Worm (Caenorhabditis elegans) whole organism, young adult: ENCODE measurements around the gene ZC190.7.

Experiments used
- F37B4.10 ChIP-seq: fragments of 200-800 bp; sonication (Bioruptor generic); IDR thresholded peaks from 2 replicates; pipeline ENCODE4 v1.3.6; 2022; ENCODE audit warnings: missing genetic modification characterization, missing compliant biosample characterization
- F39B2.1 ChIP-seq: fragments of 200-800 bp; sonication (Bioruptor generic); IDR thresholded peaks from 2 replicates; pipeline ENCODE4 v1.3.6; 2022; ENCODE audit warnings: missing genetic modification reagents, missing genetic modification characterization, missing compliant biosample characterization
- F52B5.7 ChIP-seq: sonication (generic microtip); optimal IDR thresholded peaks from 2 replicates; lab custom pipeline; 2016; ENCODE audit warnings: mild to moderate bottlenecking, missing genetic modification characterization, missing compliant biosample characterization
- F57A8.1 ChIP-seq: fragments of 200-800 bp; sonication (Bioruptor generic); optimal IDR thresholded peaks from 2 replicates; lab custom pipeline; 2018; ENCODE audit warnings: mild to moderate bottlenecking, missing genetic modification characterization, moderate library complexity, missing compliant biosample characterization
- K12H6.12 ChIP-seq: fragments of 200-800 bp; sonication (Bioruptor generic); optimal IDR thresholded peaks from 2 replicates; lab custom pipeline; 2018; ENCODE audit warnings: mild to moderate bottlenecking, missing genetic modification characterization, missing compliant biosample characterization
- ZK185.1 ChIP-seq: sonication (generic microtip); optimal IDR thresholded peaks from 2 replicates; lab custom pipeline; 2016; ENCODE audit warnings: mild to moderate bottlenecking, missing genetic modification characterization, missing compliant biosample characterization; ENCODE audit not compliant: poor library complexity, severe bottlenecking
- akir-1 ChIP-seq: fragments of 200-800 bp; sonication (Bioruptor generic); optimal IDR thresholded peaks from 2 replicates; lab custom pipeline; 2018; ENCODE audit warnings: mild to moderate bottlenecking, missing genetic modification characterization, moderate library complexity, missing compliant biosample characterization
- ama-1 ChIP-seq, 3 experiments: fragments of 150-350 bp in 1 of 3; sonication (generic microtip) in 2 of 3; optimal IDR thresholded peaks; 2 replicates each; lab custom pipeline; 2014 to 2018; ENCODE audit warnings: missing biosample characterization in 2 of 3, missing genetic modification characterization in 2 of 3, missing genetic modification reagents in 2 of 3
- attf-3 ChIP-seq: fragments of 200-800 bp; sonication (Bioruptor generic); conservative IDR thresholded peaks from 2 replicates; pipeline ENCODE4 v1.3.6; 2022; ENCODE audit warnings: missing genetic modification reagents, missing genetic modification characterization, missing compliant biosample characterization
- cebp-1 ChIP-seq, 2 experiments: fragments of 200-800 bp in 1 of 2; sonication (Bioruptor generic) in 1 of 2; sonication (generic microtip) in 1 of 2; IDR thresholded peaks in 1 of 2; optimal IDR thresholded peaks in 1 of 2; 2 replicates each; pipeline versions ENCODE4 v1.3.6 to Lab custom; 2017 to 2022; ENCODE audit warnings: missing compliant biosample characterization in 2 of 2, missing genetic modification characterization in 2 of 2, mild to moderate bottlenecking in 1 of 2, missing genetic modification reagents in 1 of 2, moderate library complexity in 1 of 2
- ceh-91 ChIP-seq: fragments of 200-800 bp; sonication (Bioruptor generic); IDR thresholded peaks from 2 replicates; pipeline ENCODE4 v1.3.6; 2022; ENCODE audit warnings: missing genetic modification reagents, missing genetic modification characterization, missing compliant biosample characterization
- dox-1 ChIP-seq: fragments of 200-800 bp; sonication (Bioruptor generic); IDR thresholded peaks from 2 replicates; pipeline ENCODE4 v1.3.6; 2022; ENCODE audit warnings: missing genetic modification reagents, missing genetic modification characterization, missing compliant biosample characterization
- ets-4 ChIP-seq: fragments of 200-800 bp; sonication (Bioruptor generic); optimal IDR thresholded peaks from 2 replicates; lab custom pipeline; 2018; ENCODE audit warnings: mild to moderate bottlenecking, missing genetic modification characterization, missing compliant biosample characterization
- hmg-1.2 ChIP-seq: fragments of 200-800 bp; sonication (Bioruptor generic); IDR thresholded peaks from 2 replicates; pipeline ENCODE4 v1.3.6; 2022; ENCODE audit warnings: missing genetic modification reagents, missing genetic modification characterization, missing compliant biosample characterization
- hmg-20 ChIP-seq: fragments of 200-800 bp; sonication (Bioruptor generic); IDR thresholded peaks from 2 replicates; pipeline ENCODE4 v1.3.6; 2022; ENCODE audit warnings: missing genetic modification reagents, missing genetic modification characterization, missing compliant biosample characterization
- hrde-1 ChIP-seq: sonication (generic microtip); optimal IDR thresholded peaks from 2 replicates; lab custom pipeline; 2016; ENCODE audit warnings: missing genetic modification characterization, mild to moderate bottlenecking, missing compliant biosample characterization, moderate library complexity, missing genotype, missing genetic modification reagents, borderline replicate concordance
- let-526 ChIP-seq: fragments of 200-800 bp; sonication (Bioruptor generic); IDR thresholded peaks from 2 replicates; pipeline ENCODE4 v1.3.6; 2022; ENCODE audit warnings: missing genetic modification reagents, missing genetic modification characterization, missing compliant biosample characterization
- lin-35 ChIP-seq, 3 experiments: fragments of 150-350 bp in 2 of 3; sonication (generic microtip) in 1 of 3; optimal IDR thresholded peaks; 2 replicates each; lab custom pipeline; 2014 to 2018; ENCODE audit warnings: missing biosample characterization in 3 of 3, missing genetic modification characterization in 3 of 3, missing genetic modification reagents in 3 of 3
- lin-40 ChIP-seq: sonication (generic microtip); optimal IDR thresholded peaks from 2 replicates; lab custom pipeline; 2016; ENCODE audit warnings: missing genetic modification characterization, mild to moderate bottlenecking, missing compliant biosample characterization, missing genotype, missing genetic modification reagents
- lsy-27 ChIP-seq: sonication (generic microtip); optimal IDR thresholded peaks from 2 replicates; lab custom pipeline; 2017; ENCODE audit warnings: missing genetic modification characterization, mild to moderate bottlenecking, missing compliant biosample characterization, antibody characterized with exemption, missing genotype, borderline replicate concordance; ENCODE audit not compliant: insufficient read depth
- madf-6 ChIP-seq: fragments of 200-800 bp; sonication (Bioruptor generic); IDR thresholded peaks from 2 replicates; pipeline ENCODE4 v1.3.6; 2022; ENCODE audit warnings: missing genetic modification reagents, missing genetic modification characterization, missing compliant biosample characterization
- mcd-1 ChIP-seq: fragments of 200-800 bp; sonication (Bioruptor generic); IDR thresholded peaks from 2 replicates; pipeline ENCODE4 v1.3.6; 2022; ENCODE audit warnings: missing genetic modification reagents, missing genetic modification characterization, missing compliant biosample characterization
- nfyb-1 ChIP-seq: fragments of 200-800 bp; sonication (Bioruptor generic); IDR thresholded peaks from 2 replicates; pipeline ENCODE4 v1.3.6; 2022; ENCODE audit warnings: missing genetic modification reagents, missing genetic modification characterization, missing compliant biosample characterization
- nhr-179 ChIP-seq: sonication (generic microtip); optimal IDR thresholded peaks from 2 replicates; lab custom pipeline; 2016; ENCODE audit warnings: mild to moderate bottlenecking, missing genetic modification characterization, missing compliant biosample characterization
- nhr-80 ChIP-seq: sonication (generic microtip); optimal IDR thresholded peaks from 2 replicates; lab custom pipeline; 2016; ENCODE audit warnings: missing genetic modification characterization, missing compliant biosample characterization
- pbrm-1 ChIP-seq: fragments of 200-800 bp; sonication (Bioruptor generic); IDR thresholded peaks from 2 replicates; pipeline ENCODE4 v1.3.6; 2022; ENCODE audit warnings: missing genetic modification reagents, missing genetic modification characterization, missing compliant biosample characterization
- somi-1 ChIP-seq: fragments of 200-800 bp; sonication (Bioruptor generic); optimal IDR thresholded peaks from 2 replicates; lab custom pipeline; 2018; ENCODE audit warnings: mild to moderate bottlenecking, missing genetic modification characterization, missing compliant biosample characterization
- zfh-2 ChIP-seq: fragments of 200-800 bp; sonication (Bioruptor generic); conservative IDR thresholded peaks from 2 replicates; pipeline ENCODE4 v1.3.6; 2022; ENCODE audit warnings: missing genetic modification reagents, missing genetic modification characterization, missing compliant biosample characterization
- zim-3 ChIP-seq: sonication (generic microtip); optimal IDR thresholded peaks from 2 replicates; lab custom pipeline; 2017; ENCODE audit warnings: mild to moderate bottlenecking, missing genetic modification characterization, moderate library complexity, missing compliant biosample characterization
- ztf-22 ChIP-seq: fragments of 200-800 bp; sonication (Bioruptor generic); optimal IDR thresholded peaks from 2 replicates; lab custom pipeline; 2018; ENCODE audit warnings: mild to moderate bottlenecking, missing genetic modification characterization, moderate library complexity, missing compliant biosample characterization
- ztf-26 ChIP-seq: sonication (generic microtip); optimal IDR thresholded peaks from 2 replicates; lab custom pipeline; 2017; ENCODE audit warnings: missing genetic modification characterization, missing compliant biosample characterization
- ztf-28 ChIP-seq: fragments of 200-800 bp; sonication (Bioruptor generic); IDR thresholded peaks from 2 replicates; pipeline ENCODE4 v1.3.6; 2022; ENCODE audit warnings: missing genetic modification reagents, missing genetic modification characterization, missing compliant biosample characterization

Gene ZC190.7

DNA sequence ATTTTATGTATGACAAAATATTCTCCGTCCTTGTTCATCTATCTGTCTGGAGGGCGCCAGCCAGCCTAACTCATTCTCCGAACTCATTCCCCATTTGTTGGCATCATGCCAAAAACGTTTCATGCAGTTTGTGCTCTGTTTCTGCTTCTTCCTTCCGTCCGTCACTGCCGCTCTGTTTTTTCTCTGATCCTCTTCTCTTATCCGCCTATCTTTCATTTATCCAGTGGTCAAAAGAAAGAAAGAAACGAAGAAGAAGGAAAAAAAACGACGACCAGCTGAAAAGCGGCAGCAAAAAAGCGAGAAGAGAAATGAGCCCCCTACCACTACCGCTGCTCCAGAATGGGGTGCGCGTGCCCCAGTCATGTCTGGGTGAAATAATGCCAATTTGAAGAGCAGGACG, 23.6 kb downstream of the ZC190.7 start:
- TF ChIP-seq hmg-1.2 (no peak), zfh-2 (GFP tag; lab: Robert Waterston, UW) (peak; percentile 85), ama-1 (optimal IDR thresholded peaks at IDR 0.05; lab: Kevin White, UChicago) (no peak), ama-1 (GFP tag; optimal IDR thresholded peaks at IDR 0.05; lab: Kevin White, UChicago) (no peak), mcd-1 (GFP tag; lab: Robert Waterston, UW) (0 out of 2 replicates have a peak, but pooled peaks have one; percentile 12), K12H6.12 (tag; lab: Kevin White, UChicago) (peak; percentile 9), cebp-1 (GFP tag; IDR thresholded peaks at IDR 0.05; lab: Robert Waterston, UW) (no peak), cebp-1 (tag; optimal IDR thresholded peaks at IDR 0.05; lab: Kevin White, UChicago) (peak; percentile 17)

- peak; percentile 40 for TF ChIP-seq somi-1 (GFP tag; lab: Kevin White, UChicago)
- TF ChIP-seq F39B2.1 (GFP tag; lab: Robert Waterston, UW): no peak
- no peak for TF ChIP-seq ztf-28 (GFP tag; lab: Robert Waterston, UW)
- 0 out of 2 replicates have a peak, but pooled peaks have one; percentile 38 for TF ChIP-seq nfyb-1
- TF ChIP-seq lin-35 (GFP tag; optimal IDR thresholded peaks at IDR 0.05; lab: Kevin White, UChicago): no peak
- no peak for TF ChIP-seq F57A8.1
- TF ChIP-seq lin-40 (tag; lab: Kevin White, UChicago): peak; percentile 30
- peak; percentile 29 for TF ChIP-seq ztf-26 (tag; lab: Kevin White, UChicago)
- peak; percentile 68 for TF ChIP-seq zfh-2 (GFP tag; lab: Robert Waterston, UW)
- no peak for TF ChIP-seq hrde-1 (tag; lab: Kevin White, UChicago)
These were observed 24.3 kb downstream of the ZC190.7 start for ce11 chrV:8662056-8663006.

DNA sequence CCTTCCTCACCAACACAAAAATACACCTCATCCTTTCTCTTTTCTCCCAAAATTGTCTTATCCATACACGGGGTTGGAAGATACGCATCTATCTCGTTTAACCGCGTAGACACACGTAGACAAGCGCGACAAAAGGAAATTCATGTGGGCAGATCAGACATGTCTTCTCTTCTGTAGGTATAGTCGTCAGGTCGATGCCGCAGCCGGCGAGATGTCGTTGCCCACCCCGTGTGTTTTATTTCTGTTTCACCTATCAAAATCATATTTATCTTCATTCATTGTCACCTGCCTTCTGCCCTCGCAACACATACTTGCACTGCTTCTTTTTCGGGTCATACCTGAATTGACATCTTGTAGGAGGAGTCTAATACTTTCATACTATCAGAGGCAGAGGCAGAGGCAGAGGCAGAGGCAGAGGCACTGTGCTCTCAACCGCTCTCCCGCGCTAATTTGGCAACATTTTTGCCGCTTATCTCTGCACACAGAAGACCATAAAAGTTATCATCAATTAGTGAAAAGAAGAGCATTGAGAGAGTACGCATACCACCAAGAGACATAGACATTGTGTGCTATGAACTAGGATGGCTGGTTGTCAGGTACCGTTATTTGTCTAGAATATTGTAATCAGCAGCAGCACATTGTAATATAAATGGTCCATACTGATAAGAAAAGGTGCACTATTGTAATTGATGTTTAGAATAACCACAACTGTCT, 25.3 kb downstream of the ZC190.7 start:
- TF ChIP-seq ztf-22 (GFP tag; lab: Kevin White, UChicago): peak; percentile 27
- peak; percentile 98 for TF ChIP-seq nhr-80 (tag; lab: Kevin White, UChicago)
- TF ChIP-seq madf-6 (GFP tag; lab: Robert Waterston, UW): no peak
- no peak for TF ChIP-seq ZK185.1 (tag; lab: Kevin White, UChicago)
- TF ChIP-seq cebp-1 (GFP tag; IDR thresholded peaks at IDR 0.05; lab: Robert Waterston, UW): no peak
- TF ChIP-seq cebp-1 (tag; optimal IDR thresholded peaks at IDR 0.05; lab: Kevin White, UChicago): peak; percentile 48
- TF ChIP-seq zim-3 (tag; lab: Kevin White, UChicago): no peak
- TF ChIP-seq ceh-91 (GFP tag; lab: Robert Waterston, UW): no peak
- TF ChIP-seq akir-1 (GFP tag; lab: Kevin White, UChicago): no peak
- TF ChIP-seq hmg-20 (GFP tag; lab: Robert Waterston, UW): no peak
- no peak for TF ChIP-seq F37B4.10 (GFP tag; lab: Robert Waterston, UW)
- TF ChIP-seq dox-1 (GFP tag; lab: Robert Waterston, UW): peak; percentile 73
- TF ChIP-seq nhr-179 (tag; lab: Kevin White, UChicago): no peak
- no peak for TF ChIP-seq pbrm-1 (GFP tag; lab: Robert Waterston, UW)
- TF ChIP-seq let-526 (GFP tag; lab: Robert Waterston, UW): no peak
- TF ChIP-seq zfh-2 (GFP tag; lab: Robert Waterston, UW): no peak; the same call in 1 of the 2 replicates
- no peak for TF ChIP-seq ets-4 (GFP tag; lab: Kevin White, UChicago)
- TF ChIP-seq hmg-1.2: no peak; the same call in 1 of the 2 replicates
- TF ChIP-seq attf-3 (GFP tag; lab: Robert Waterston, UW): no peak
- no peak for TF ChIP-seq F52B5.7 (tag; lab: Kevin White, UChicago)
- TF ChIP-seq lsy-27 (tag; lab: Kevin White, UChicago): no peak
- TF ChIP-seq, all 124 proteins: peak for 4
